Fruit fly (Drosophila melanogaster) whole organism, embryonic: ENCODE results near the gene CCAP.
A peak's percentile ranks its signal among the peaks of the same experiment; 100 is the strongest.

ENCODE experiments used
- ATbp ChIP-seq: fragments of 200-800 bp; sonication (Bioruptor generic); optimal IDR thresholded peaks from 2 replicates; lab custom pipeline; 2017; ENCODE audit warnings: missing biosample characterization, mild to moderate bottlenecking, missing genetic modification characterization, missing genetic modification reagents
- BtbVII ChIP-seq: fragments of 200-800 bp; sonication (Bioruptor generic); optimal IDR thresholded peaks from 3 replicates; lab custom pipeline; 2017; ENCODE audit warnings: missing biosample characterization, mild to moderate bottlenecking, missing genetic modification characterization
- C15 ChIP-seq: fragments of 200-800 bp; sonication (Bioruptor generic); IDR thresholded peaks from 3 replicates; pipeline ENCODE4 v1.3.6; 2022; ENCODE audit warnings: missing biosample characterization, missing genetic modification characterization
- CG10321 ChIP-seq: fragments of 200-800 bp; sonication (Bioruptor generic); IDR thresholded peaks from 2 replicates; pipeline ENCODE4 v1.3.6; 2022; ENCODE audit warnings: missing biosample characterization, missing genetic modification characterization
- CG11723 ChIP-seq: fragments of 200-800 bp; sonication (Bioruptor generic); optimal IDR thresholded peaks from 2 replicates; lab custom pipeline; 2017; ENCODE audit warnings: missing biosample characterization, mild to moderate bottlenecking, missing genetic modification characterization
- CG12299 ChIP-seq: fragments of 200-800 bp; sonication (Bioruptor generic); optimal IDR thresholded peaks from 2 replicates; lab custom pipeline; 2018; ENCODE audit warnings: missing biosample characterization, mild to moderate bottlenecking, missing genetic modification characterization
- CG13287 ChIP-seq: fragments of 200-800 bp; sonication (Bioruptor generic); IDR thresholded peaks from 2 replicates; pipeline ENCODE4 v1.3.6; 2022; ENCODE audit warnings: missing biosample characterization, missing genetic modification characterization; ENCODE audit not compliant: partially characterized antibody
- CG17802 ChIP-seq: fragments of 200-800 bp; sonication (Bioruptor generic); optimal IDR thresholded peaks from 2 replicates; lab custom pipeline; 2018; ENCODE audit warnings: missing biosample characterization, mild to moderate bottlenecking, missing genetic modification characterization, moderate library complexity
- CG17912 ChIP-seq: fragments of 200-800 bp; sonication (Bioruptor generic); optimal IDR thresholded peaks from 2 replicates; lab custom pipeline; 2018; ENCODE audit warnings: missing biosample characterization, mild to moderate bottlenecking, missing genetic modification characterization
- CG18764 ChIP-seq: fragments of 200-800 bp; sonication (Bioruptor generic); optimal IDR thresholded peaks from 3 replicates; lab custom pipeline; 2016; ENCODE audit warnings: missing biosample characterization, missing genetic modification characterization
- CG32772 ChIP-seq: fragments of 200-800 bp; sonication (Bioruptor generic); IDR thresholded peaks from 2 replicates; pipeline ENCODE4 v1.3.6; 2022; ENCODE audit warnings: missing biosample characterization, missing genetic modification characterization
- CG4424 ChIP-seq: fragments of 200-800 bp; sonication (Bioruptor generic); optimal IDR thresholded peaks from 3 replicates; lab custom pipeline; 2016; ENCODE audit warnings: missing biosample characterization, missing genetic modification characterization
- CG4707 ChIP-seq: fragments of 200-800 bp; sonication (Bioruptor generic); optimal IDR thresholded peaks from 2 replicates; lab custom pipeline; 2018; ENCODE audit warnings: missing biosample characterization, mild to moderate bottlenecking, missing genetic modification characterization, moderate library complexity
- CG6654 ChIP-seq: fragments of 200-800 bp; sonication (Bioruptor generic); optimal IDR thresholded peaks from 2 replicates; lab custom pipeline; 2017; ENCODE audit warnings: missing biosample characterization, mild to moderate bottlenecking, missing genetic modification characterization
- CG6813 ChIP-seq: fragments of 200-800 bp; sonication (Bioruptor generic); optimal IDR thresholded peaks from 2 replicates; lab custom pipeline; 2017; ENCODE audit warnings: missing biosample characterization, missing genetic modification characterization, mild to moderate bottlenecking, moderate library complexity, missing genetic modification reagents
- CG6854 ChIP-seq: fragments of 200-800 bp; sonication (Bioruptor generic); optimal IDR thresholded peaks from 3 replicates; lab custom pipeline; 2017; ENCODE audit warnings: missing biosample characterization, mild to moderate bottlenecking, missing genetic modification characterization
- CG7987 ChIP-seq: fragments of 200-800 bp; sonication (Bioruptor generic); optimal IDR thresholded peaks from 2 replicates; lab custom pipeline; 2018; ENCODE audit warnings: missing biosample characterization, mild to moderate bottlenecking, missing genetic modification characterization, moderate library complexity
- CkIIα-i1 ChIP-seq: fragments of 200-800 bp; sonication (Bioruptor generic); IDR thresholded peaks from 2 replicates; pipeline ENCODE4 v1.3.6; 2022; ENCODE audit warnings: missing biosample characterization, missing genetic modification characterization
- CoRest ChIP-seq: fragments of 200-800 bp; sonication (Bioruptor generic); optimal IDR thresholded peaks from 3 replicates; lab custom pipeline; 2018; ENCODE audit warnings: missing biosample characterization, mild to moderate bottlenecking, missing genetic modification characterization, moderate library complexity
- H15 ChIP-seq: fragments of 200-800 bp; sonication (Bioruptor generic); IDR thresholded peaks from 3 replicates; pipeline ENCODE4 v1.3.6; 2022; ENCODE audit warnings: missing biosample characterization, missing genetic modification characterization
- Hand ChIP-seq: fragments of 200-800 bp; sonication (Bioruptor generic); optimal IDR thresholded peaks from 2 replicates; lab custom pipeline; 2017; ENCODE audit warnings: mild to moderate bottlenecking, missing biosample characterization, missing genetic modification reagents, missing genetic modification characterization
- HmgZ ChIP-seq: fragments of 200-800 bp; sonication (Bioruptor generic); optimal IDR thresholded peaks from 2 replicates; lab custom pipeline; 2018; ENCODE audit warnings: missing biosample characterization, mild to moderate bottlenecking, missing genetic modification characterization
- Lhr ChIP-seq: fragments of 200-800 bp; sonication (Bioruptor generic); optimal IDR thresholded peaks from 3 replicates; lab custom pipeline; 2017; ENCODE audit warnings: mild to moderate bottlenecking, missing biosample characterization, missing genetic modification reagents, missing genetic modification characterization
- Lpt ChIP-seq: fragments of >200 bp; optimal IDR thresholded peaks from 2 replicates; lab custom pipeline; 2018; ENCODE audit warnings: missing biosample characterization, missing genetic modification characterization
- NC2α ChIP-seq: fragments of 200-800 bp; sonication (Bioruptor generic); optimal IDR thresholded peaks from 2 replicates; lab custom pipeline; 2016; ENCODE audit warnings: missing biosample characterization, missing genetic modification characterization
- Ptx1 ChIP-seq: fragments of 200-800 bp; sonication (Bioruptor generic); IDR thresholded peaks from 2 replicates; pipeline ENCODE4 v1.3.6; 2022; ENCODE audit warnings: missing biosample characterization, missing genetic modification characterization
- Rfx ChIP-seq: fragments of 200-800 bp; sonication (Bioruptor generic); IDR thresholded peaks from 2 replicates; pipeline ENCODE4 v1.3.6; 2022; ENCODE audit warnings: missing biosample characterization, missing genetic modification characterization
- Sox102F ChIP-seq: fragments of 200-800 bp; sonication (Bioruptor generic); optimal IDR thresholded peaks from 2 replicates; lab custom pipeline; 2018; ENCODE audit warnings: missing biosample characterization, mild to moderate bottlenecking, missing genetic modification characterization, moderate library complexity
- Tbp ChIP-seq: fragments of >200 bp; optimal IDR thresholded peaks from 2 replicates; lab custom pipeline; 2018; ENCODE audit warnings: missing biosample characterization, missing genetic modification characterization
- Xrp1 ChIP-seq: fragments of 200-800 bp; sonication (Bioruptor generic); IDR thresholded peaks from 2 replicates; pipeline ENCODE4 v1.3.6; 2022; ENCODE audit warnings: missing biosample characterization, missing genetic modification characterization
- abd-A ChIP-seq: fragments of 200-800 bp; sonication (Bioruptor generic); optimal IDR thresholded peaks from 3 replicates; lab custom pipeline; 2019; ENCODE audit warnings: missing biosample characterization, mild to moderate bottlenecking, missing genetic modification characterization, moderate library complexity
- ara ChIP-seq: fragments of 200-800 bp; sonication (Bioruptor generic); IDR thresholded peaks from 2 replicates; pipeline ENCODE4 v1.3.6; 2022; ENCODE audit warnings: missing biosample characterization, missing genetic modification characterization
- bigmax ChIP-seq: fragments of 200-800 bp; sonication (Bioruptor generic); optimal IDR thresholded peaks from 2 replicates; lab custom pipeline; 2018; ENCODE audit warnings: missing biosample characterization, mild to moderate bottlenecking, missing genetic modification characterization
- croc ChIP-seq: fragments of 200-800 bp; sonication (Bioruptor generic); conservative IDR thresholded peaks from 3 replicates; pipeline ENCODE4 v1.3.6; 2022; ENCODE audit warnings: missing biosample characterization, missing genetic modification characterization
- dm ChIP-seq: fragments of 200-800 bp; sonication (Bioruptor generic); optimal IDR thresholded peaks from 3 replicates; lab custom pipeline; 2016; ENCODE audit warnings: missing biosample characterization, missing genetic modification characterization
- dpn ChIP-seq, 2 experiments: fragments of 200-800 bp; sonication (Bioruptor generic); optimal IDR thresholded peaks; 3 replicates each; lab custom pipeline; 2016; ENCODE audit warnings: missing biosample characterization in 2 of 2, missing genetic modification characterization in 2 of 2
- ems ChIP-seq: fragments of 200-800 bp; sonication (Bioruptor generic); optimal IDR thresholded peaks from 3 replicates; lab custom pipeline; 2016; ENCODE audit warnings: missing biosample characterization, missing genetic modification characterization
- fu2 ChIP-seq: fragments of 200-800 bp; sonication (Bioruptor generic); optimal IDR thresholded peaks from 2 replicates; lab custom pipeline; 2016; ENCODE audit warnings: missing biosample characterization, missing genetic modification characterization
- insv ChIP-seq, 2 experiments: fragments of 200-800 bp; sonication (Bioruptor generic); optimal IDR thresholded peaks; 3 replicates each; lab custom pipeline; 2016 to 2018; ENCODE audit warnings: missing biosample characterization in 2 of 2, missing genetic modification characterization in 2 of 2
- inv ChIP-seq: fragments of 200-800 bp; sonication (Bioruptor generic); IDR thresholded peaks from 2 replicates; pipeline ENCODE4 v1.3.6; 2022; ENCODE audit warnings: missing biosample characterization, missing genetic modification characterization; ENCODE audit not compliant: partially characterized antibody
- lbe ChIP-seq: fragments of 200-800 bp; sonication (Bioruptor generic); optimal IDR thresholded peaks from 2 replicates; lab custom pipeline; 2016; ENCODE audit warnings: missing biosample characterization, mild to moderate bottlenecking, missing genetic modification characterization
- pan ChIP-seq, 4 experiments: fragments of >200 bp in 3 of 4; fragments of 200-800 bp in 1 of 4; sonication (Bioruptor generic) in 1 of 4; optimal IDR thresholded peaks in 3 of 4; IDR thresholded peaks in 1 of 4; 2 replicates each; pipeline versions ENCODE4 v1.3.6 to Lab custom; 2017 to 2022; ENCODE audit warnings: missing biosample characterization in 2 of 4, missing genetic modification characterization in 2 of 4, mixed read lengths in 1 of 4
- psq ChIP-seq: fragments of 200-800 bp; sonication (Bioruptor generic); optimal IDR thresholded peaks from 2 replicates; lab custom pipeline; 2017; ENCODE audit warnings: missing biosample characterization, missing genetic modification characterization
- tgo ChIP-seq: fragments of 200-800 bp; sonication (Bioruptor generic); IDR thresholded peaks from 3 replicates; pipeline ENCODE4 v1.3.6; 2022; ENCODE audit warnings: missing biosample characterization, missing genetic modification characterization
- tna ChIP-seq: fragments of 200-800 bp; sonication (Bioruptor generic); IDR thresholded peaks from 2 replicates; pipeline ENCODE4 v1.3.6; 2022; ENCODE audit warnings: missing biosample characterization, missing genetic modification characterization; ENCODE audit not compliant: partially characterized antibody
- tup ChIP-seq: fragments of 200-800 bp; sonication (Bioruptor generic); optimal IDR thresholded peaks from 2 replicates; lab custom pipeline; 2016; ENCODE audit warnings: missing biosample characterization, mild to moderate bottlenecking, missing genetic modification characterization, moderate library complexity
- vnd ChIP-seq: fragments of 200-800 bp; sonication (Bioruptor generic); IDR thresholded peaks from 3 replicates; pipeline ENCODE4 v1.3.6; 2022; ENCODE audit warnings: missing biosample characterization, missing genetic modification characterization; ENCODE audit not compliant: partially characterized antibody
- yki ChIP-seq: fragments of >200 bp; optimal IDR thresholded peaks from 3 replicates; lab custom pipeline; 2018

The CCAP gene

dm6 chr3R:22724149-22724973 is 22.5 kb upstream of the CCAP start, which contains the start of gene Irp-1A (continued):
- TF ChIP-seq inv (GFP tag; lab: Robert Waterston, UW) (peak; percentile 72), CG13287 (peak; percentile 89), CG17802 (no peak), tna (GFP tag; lab: Robert Waterston, UW) (peak; percentile 62), Xrp1 (peak; percentile 76), tup (GFP tag; lab: Kevin White, UChicago) (no peak), ems (GFP tag; lab: Kevin White, UChicago) (no peak), CG18764 (peak; percentile 64), psq (GFP tag; lab: Kevin White, UChicago) (peak; percentile 0), Sox102F (peak; percentile 80), ATbp (GFP tag; lab: Kevin White, UChicago) (peak; percentile 21), tgo (GFP tag; lab: Robert Waterston, UW) (peak; percentile 78), CG7987 (GFP tag; lab: Kevin White, UChicago) (no peak), CG4424 (GFP tag; lab: Kevin White, UChicago) (peak; percentile 74), Lhr (GFP tag; lab: Kevin White, UChicago) (peak; percentile 47), CG4707 (no peak), NC2α (GFP tag; lab: Kevin White, UChicago) (no peak), bigmax (no peak), H15 (GFP tag; lab: Robert Waterston, UW) (peak; percentile 45; the same call in 1 of the 3 replicates), dpn (GFP tag; optimal IDR thresholded peaks at IDR 0.05; lab: Kevin White, UChicago) (peak; percentile 51 to 69), yki (lab: Kevin White, UChicago) (no peak), Tbp (GFP tag; lab: Kevin White, UChicago) (no peak), CG6654 (GFP tag; lab: Kevin White, UChicago) (no peak), CG10321 (GFP tag; lab: Robert Waterston, UW) (peak; percentile 27; the same call in 1 of the 2 replicates), abd-A (tag; lab: Kevin White, UChicago) (no peak), lbe (peak; percentile 56), BtbVII (GFP tag; lab: Kevin White, UChicago) (peak; percentile 30), Lpt (GFP tag; lab: Kevin White, UChicago) (no peak), Ptx1 (GFP tag; lab: Robert Waterston, UW) (peak; percentile 80), Rfx (GFP tag; lab: Robert Waterston, UW) (peak; percentile 86), CG6854 (GFP tag; lab: Kevin White, UChicago) (peak; percentile 14), CG6813 (GFP tag; lab: Kevin White, UChicago) (peak; percentile 52), CG17912 (GFP tag; lab: Kevin White, UChicago) (no peak), fu2 (GFP tag; lab: Kevin White, UChicago) (no peak), CG12299 (tag; lab: Kevin White, UChicago) (peak; percentile 62), CkIIα-i1 (GFP tag; lab: Robert Waterston, UW) (no peak), CoRest (tag; lab: Kevin White, UChicago) (peak; percentile 83), CG11723 (GFP tag; lab: Kevin White, UChicago) (no peak), HmgZ (tag; lab: Kevin White, UChicago) (peak; percentile 76), dm (peak; percentile 35), ara (no peak; the same call in 1 of the 2 replicates), insv (GFP tag; optimal IDR thresholded peaks at IDR 0.05; lab: Kevin White, UChicago) (peak in 1 of 2 experiments; percentile 6), croc (GFP tag; lab: Robert Waterston, UW) (0 out of 3 replicates have a peak, but pooled peaks have one; percentile 39), CG32772 (peak; percentile 64), vnd (GFP tag; lab: Robert Waterston, UW) (peak; percentile 74; the same call in 2 of the 3 replicates), Hand (GFP tag; lab: Kevin White, UChicago) (peak; percentile 60), pan (optimal IDR thresholded peaks at IDR 0.05; lab: Kevin White, UChicago) (no peak), pan (GFP tag; optimal IDR thresholded peaks at IDR 0.05 in 1 of 2, IDR thresholded peaks at IDR 0.05 in 1 of 2) (peak in 1 of 2 experiments; percentile 84), C15 (GFP tag; lab: Robert Waterston, UW) (no peak)
